ENCODE assay signal across 1 fruit fly cellular context in the genomic region with DNA sequence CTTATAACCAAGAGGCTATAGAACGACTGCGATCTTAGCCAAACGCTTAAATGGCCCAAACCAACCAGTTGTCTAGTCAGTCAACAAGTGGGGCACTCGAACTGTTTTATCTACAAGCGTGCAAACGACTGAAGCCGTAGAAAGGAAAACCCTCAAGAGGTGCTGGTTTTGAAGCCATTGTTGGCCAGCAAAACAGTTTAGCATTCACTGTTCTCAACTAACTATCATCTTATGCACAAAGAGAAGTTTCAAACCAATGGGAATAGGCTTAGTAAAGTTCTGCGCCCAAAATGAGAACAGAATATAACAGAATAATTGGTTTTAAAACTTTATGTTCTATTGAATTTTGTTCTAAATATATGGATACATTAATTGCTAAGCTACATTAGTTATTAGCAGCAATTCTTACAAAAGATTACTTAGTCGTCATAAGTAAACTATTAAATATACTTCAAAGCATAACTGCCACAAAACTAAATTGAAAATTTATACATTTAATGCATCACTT.
TF ChIP-seq lines count a peak whose summit lies in the region.

TSS of gene CG31798 (plus strand) at position 458 of the 508 bp plus-strand sequence.

TF ChIP-seq in whole organism, embryonic, 481 proteins besides CTCF, POLR2A, EP300 and RAD21 (continued from another document):
- TF ChIP-seq CG10979 (tag; optimal IDR thresholded peaks at IDR 0.05; lab: Kevin White, UChicago) (no peak), cwo (GFP tag; optimal IDR thresholded peaks at IDR 0.05; lab: Kevin White, UChicago) (no peak), toy (GFP tag; IDR thresholded peaks at IDR 0.05; lab: Robert Waterston, UW) (no peak), CG14667 (GFP tag; IDR thresholded peaks at IDR 0.05; lab: Robert Waterston, UW) (no peak), CG3281 (GFP tag; optimal IDR thresholded peaks at IDR 0.05; lab: Kevin White, UChicago) (no peak), tna (GFP tag; IDR thresholded peaks at IDR 0.05; lab: Robert Waterston, UW; ENCODE audit: partially characterized antibody) (no peak), Elba2 (GFP tag; optimal IDR thresholded peaks at IDR 0.05; lab: Kevin White, UChicago) (no peak), NK7.1 (GFP tag; optimal IDR thresholded peaks at IDR 0.05; lab: Kevin White, UChicago) (no peak), CrebB (tag; optimal IDR thresholded peaks at IDR 0.05; lab: Kevin White, UChicago) (no peak), grau (tag; optimal IDR thresholded peaks at IDR 0.05; lab: Kevin White, UChicago) (no peak), Oli (tag; optimal IDR thresholded peaks at IDR 0.05; lab: Kevin White, UChicago) (no peak), Hmr (GFP tag; optimal IDR thresholded peaks at IDR 0.05; lab: Kevin White, UChicago) (peak; percentile 6), HmgD (GFP tag; optimal IDR thresholded peaks at IDR 0.05; lab: Kevin White, UChicago) (peak; percentile 47), HLH54F (GFP tag; optimal IDR thresholded peaks at IDR 0.05; lab: Kevin White, UChicago) (no peak), CG2202 (tag; optimal IDR thresholded peaks at IDR 0.05; lab: Kevin White, UChicago) (no peak), CG9817 (tag; optimal IDR thresholded peaks at IDR 0.05; lab: Kevin White, UChicago) (peak; percentile 6), CG30403 (GFP tag; optimal IDR thresholded peaks at IDR 0.05; lab: Kevin White, UChicago) (no peak), CG7786 (GFP tag; optimal IDR thresholded peaks at IDR 0.05; lab: Kevin White, UChicago) (no peak), CG5180 (GFP tag; optimal IDR thresholded peaks at IDR 0.05; lab: Kevin White, UChicago) (peak; percentile 26), Dek (tag; optimal IDR thresholded peaks at IDR 0.05; lab: Kevin White, UChicago) (peak; percentile 7), pum (GFP tag; optimal IDR thresholded peaks at IDR 0.05; lab: Kevin White, UChicago) (no peak), Dref (GFP tag; IDR thresholded peaks at IDR 0.05; lab: Robert Waterston, UW) (0 out of 2 replicates have a peak, but pooled peaks have one; percentile 9), CG32772 (GFP tag; IDR thresholded peaks at IDR 0.05; lab: Robert Waterston, UW) (no peak), Spps (tag; optimal IDR thresholded peaks at IDR 0.05; lab: Kevin White, UChicago) (no peak), stwl (tag; optimal IDR thresholded peaks at IDR 0.05; lab: Kevin White, UChicago) (peak; percentile 64), knrl (GFP tag; IDR thresholded peaks at IDR 0.05; lab: Robert Waterston, UW; ENCODE audit: partially characterized antibody) (peak; percentile 52; the same call in 2 of the 3 replicates), sob (GFP tag; IDR thresholded peaks at IDR 0.05; lab: Robert Waterston, UW) (peak; percentile 39; the same call in 1 of the 2 replicates), CG12071 (GFP tag; optimal IDR thresholded peaks at IDR 0.05; lab: Kevin White, UChicago) (no peak), nerfin-1 (tag; optimal IDR thresholded peaks at IDR 0.05; lab: Kevin White, UChicago) (no peak), bcd (GFP tag; optimal IDR thresholded peaks at IDR 0.05; lab: Kevin White, UChicago) (no peak), CG10267 (tag; optimal IDR thresholded peaks at IDR 0.05; lab: Kevin White, UChicago) (no peak), CG10959 (GFP tag; IDR thresholded peaks at IDR 0.05; lab: Robert Waterston, UW) (no peak), vfl (GFP tag; optimal IDR thresholded peaks at IDR 0.05; lab: Kevin White, UChicago) (no peak), Med (GFP tag; lab: Kevin White, UChicago) (peak; percentile 44), Nf-YA (GFP tag; IDR thresholded peaks at IDR 0.05; lab: Robert Waterston, UW) (no peak), CG42726 (GFP tag; IDR thresholded peaks at IDR 0.05; lab: Robert Waterston, UW; ENCODE audit: partially characterized antibody) (peak; percentile 56), gce (GFP tag; IDR thresholded peaks at IDR 0.05; lab: Robert Waterston, UW) (no peak), gem (tag; optimal IDR thresholded peaks at IDR 0.05; lab: Kevin White, UChicago) (no peak), CG6272 (GFP tag; IDR thresholded peaks at IDR 0.05; lab: Robert Waterston, UW) (no peak), trh (GFP tag; optimal IDR thresholded peaks at IDR 0.05; lab: Kevin White, UChicago) (no peak), pros (GFP tag; optimal IDR thresholded peaks at IDR 0.05; lab: Kevin White, UChicago) (no peak), Side (GFP tag; optimal IDR thresholded peaks at IDR 0.05; lab: Kevin White, UChicago) (no peak), NC2β (GFP tag; optimal IDR thresholded peaks at IDR 0.05; lab: Kevin White, UChicago) (no peak), pita (GFP tag; optimal IDR thresholded peaks at IDR 0.05; lab: Kevin White, UChicago) (peak; percentile 84), CG4730 (GFP tag; IDR thresholded peaks at IDR 0.05; lab: Robert Waterston, UW) (no peak), CG34422 (GFP tag; IDR thresholded peaks at IDR 0.05; lab: Robert Waterston, UW) (no peak), CG17802 (tag; optimal IDR thresholded peaks at IDR 0.05; lab: Kevin White, UChicago) (no peak), CG9932 (GFP tag; IDR thresholded peaks at IDR 0.05; lab: Robert Waterston, UW) (0 out of 2 replicates have a peak, but pooled peaks have one; percentile 9), CG12769 (tag; optimal IDR thresholded peaks at IDR 0.05; lab: Kevin White, UChicago) (peak; percentile 16), CG4820 (GFP tag; optimal IDR thresholded peaks at IDR 0.05; lab: Kevin White, UChicago) (no peak), onecut (GFP tag; IDR thresholded peaks at IDR 0.05; lab: Robert Waterston, UW) (no peak), CG10321 (GFP tag; IDR thresholded peaks at IDR 0.05; lab: Robert Waterston, UW) (no peak), CG6689 (GFP tag; IDR thresholded peaks at IDR 0.05; lab: Robert Waterston, UW) (no peak), CG1792 (GFP tag; optimal IDR thresholded peaks at IDR 0.05; lab: Kevin White, UChicago) (no peak), Adf1 (GFP tag; IDR thresholded peaks at IDR 0.05; lab: Robert Waterston, UW) (no peak), CG11695 (GFP tag; IDR thresholded peaks at IDR 0.05; lab: Robert Waterston, UW) (no peak), CG7963 (GFP tag; IDR thresholded peaks at IDR 0.05; lab: Robert Waterston, UW; ENCODE audit: partially characterized antibody) (peak; percentile 11; the same call in 1 of the 3 replicates), ftz-f1 (GFP tag; optimal IDR thresholded peaks at IDR 0.05; lab: Kevin White, UChicago) (no peak), Optix (GFP tag; IDR thresholded peaks at IDR 0.05; lab: Robert Waterston, UW) (no peak), CG2199 (GFP tag; IDR thresholded peaks at IDR 0.05; lab: Robert Waterston, UW) (peak; percentile 87; the same call in 2 of the 3 replicates), cato (GFP tag; optimal IDR thresholded peaks at IDR 0.05; lab: Kevin White, UChicago; ENCODE audit: borderline replicate concordance) (no peak), Awh (GFP tag; IDR thresholded peaks at IDR 0.05; lab: Robert Waterston, UW) (no peak), ac (GFP tag; optimal IDR thresholded peaks at IDR 0.05; lab: Kevin White, UChicago) (no peak), CG32767 (GFP tag; IDR thresholded peaks at IDR 0.05; lab: Robert Waterston, UW) (no peak), ro (GFP tag; IDR thresholded peaks at IDR 0.05; lab: Robert Waterston, UW) (no peak), bbx (GFP tag; IDR thresholded peaks at IDR 0.05; lab: Robert Waterston, UW; ENCODE audit: partially characterized antibody) (0 out of 2 replicates have a peak, but pooled peaks have one; percentile 11), CG13296 (GFP tag; optimal IDR thresholded peaks at IDR 0.05; lab: Kevin White, UChicago) (no peak), CG1647 (GFP tag; optimal IDR thresholded peaks at IDR 0.05; lab: Kevin White, UChicago) (no peak), grn (GFP tag; optimal IDR thresholded peaks at IDR 0.05; lab: Kevin White, UChicago) (no peak), HmgZ (tag; optimal IDR thresholded peaks at IDR 0.05; lab: Kevin White, UChicago) (peak; percentile 16), sens (GFP tag; lab: Kevin White, UChicago) (peak; percentile 35), bab2 (GFP tag; optimal IDR thresholded peaks at IDR 0.05; lab: Kevin White, UChicago) (no peak), Hand (GFP tag; optimal IDR thresholded peaks at IDR 0.05; lab: Kevin White, UChicago) (no peak), CG9437 (GFP tag; optimal IDR thresholded peaks at IDR 0.05; lab: Kevin White, UChicago) (no peak), CG10147 (GFP tag; optimal IDR thresholded peaks at IDR 0.05; lab: Kevin White, UChicago) (no peak), CG11696 (GFP tag; IDR thresholded peaks at IDR 0.05; lab: Robert Waterston, UW) (no peak), Dad (GFP tag; optimal IDR thresholded peaks at IDR 0.05; lab: Kevin White, UChicago) (no peak), CG3726 (GFP tag; IDR thresholded peaks at IDR 0.05; lab: Robert Waterston, UW) (no peak), CG34224 (GFP tag; IDR thresholded peaks at IDR 0.05; lab: Robert Waterston, UW; ENCODE audit: partially characterized antibody) (no peak), CG11456 (GFP tag; IDR thresholded peaks at IDR 0.05; lab: Robert Waterston, UW) (no peak), ap (GFP tag; IDR thresholded peaks at IDR 0.05; lab: Robert Waterston, UW) (no peak), rib (GFP tag; IDR thresholded peaks at IDR 0.05; lab: Robert Waterston, UW) (no peak), Atf6 (GFP tag; IDR thresholded peaks at IDR 0.05; lab: Robert Waterston, UW) (no peak), seq (GFP tag; IDR thresholded peaks at IDR 0.05; lab: Robert Waterston, UW) (no peak), CG15601 (tag; optimal IDR thresholded peaks at IDR 0.05; lab: Kevin White, UChicago) (no peak), amos (GFP tag; IDR thresholded peaks at IDR 0.05; lab: Robert Waterston, UW; ENCODE audit: partially characterized antibody) (no peak; the same call in 1 of the 2 replicates), CkIIα-i1 (GFP tag; IDR thresholded peaks at IDR 0.05; lab: Robert Waterston, UW) (no peak), Nf-YB (GFP tag; optimal IDR thresholded peaks at IDR 0.05; lab: Kevin White, UChicago) (no peak), Bgb (GFP tag; IDR thresholded peaks at IDR 0.05; lab: Robert Waterston, UW; ENCODE audit: partially characterized antibody) (0 out of 2 replicates have a peak, but pooled peaks have one; percentile 35), bigmax (GFP tag; optimal IDR thresholded peaks at IDR 0.05; lab: Kevin White, UChicago) (no peak), CoRest (tag; optimal IDR thresholded peaks at IDR 0.05; lab: Kevin White, UChicago) (no peak), Pdp1 (GFP tag; optimal IDR thresholded peaks at IDR 0.05; lab: Kevin White, UChicago) (no peak), CG17912 (GFP tag; optimal IDR thresholded peaks at IDR 0.05; lab: Kevin White, UChicago) (no peak), caup (GFP tag; optimal IDR thresholded peaks at IDR 0.05; lab: Kevin White, UChicago; ENCODE audit: severe bottlenecking) (no peak), CG1529 (GFP tag; optimal IDR thresholded peaks at IDR 0.05; lab: Kevin White, UChicago) (no peak), Sox102F (GFP tag; optimal IDR thresholded peaks at IDR 0.05; lab: Kevin White, UChicago) (no peak), GATAe (GFP tag; conservative IDR thresholded peaks at IDR 0.05; lab: Robert Waterston, UW) (no peak), nom (GFP tag; optimal IDR thresholded peaks at IDR 0.05; lab: Kevin White, UChicago) (no peak), crp (GFP tag; optimal IDR thresholded peaks at IDR 0.05; lab: Kevin White, UChicago) (no peak), schlank (tag; optimal IDR thresholded peaks at IDR 0.05; lab: Kevin White, UChicago) (no peak), CG15479 (GFP tag; optimal IDR thresholded peaks at IDR 0.05; lab: Kevin White, UChicago) (no peak), Ets65A (GFP tag; lab: Kevin White, UChicago) (peak; percentile 5), B-H1 (GFP tag; IDR thresholded peaks at IDR 0.05; lab: Robert Waterston, UW) (no peak), Hr78 (GFP tag; optimal IDR thresholded peaks at IDR 0.05; lab: Kevin White, UChicago) (no peak), fd96Cb (tag; optimal IDR thresholded peaks at IDR 0.05; lab: Kevin White, UChicago) (no peak), CG8478 (optimal IDR thresholded peaks at IDR 0.05; lab: Kevin White, UChicago) (no peak), odd (GFP tag; optimal IDR thresholded peaks at IDR 0.05; lab: Kevin White, UChicago) (no peak), CG33557 (GFP tag; optimal IDR thresholded peaks at IDR 0.05; lab: Kevin White, UChicago) (no peak), vvl (GFP tag; IDR thresholded peaks at IDR 0.05; lab: Robert Waterston, UW) (no peak), Hsf (GFP tag; optimal IDR thresholded peaks at IDR 0.05; lab: Kevin White, UChicago) (no peak), pnt (GFP tag; optimal IDR thresholded peaks at IDR 0.05; lab: Kevin White, UChicago) (no peak), Six4 (GFP tag; optimal IDR thresholded peaks at IDR 0.05; lab: Kevin White, UChicago) (no peak), ranshi (GFP tag; IDR thresholded peaks at IDR 0.05; lab: Robert Waterston, UW) (no peak), CG8359 (GFP tag; optimal IDR thresholded peaks at IDR 0.05; lab: Kevin White, UChicago; ENCODE audit: borderline replicate concordance) (no peak), pzg (GFP tag; optimal IDR thresholded peaks at IDR 0.05; lab: Kevin White, UChicago) (peak; percentile 14), CG13894 (tag; optimal IDR thresholded peaks at IDR 0.05; lab: Kevin White, UChicago) (peak; percentile 34), Hr39 (optimal IDR thresholded peaks at IDR 0.05; lab: Kevin White, UChicago) (no peak), Scr (GFP tag; IDR thresholded peaks at IDR 0.05; lab: Robert Waterston, UW; ENCODE audit: partially characterized antibody) (no peak), CG6654 (GFP tag; optimal IDR thresholded peaks at IDR 0.05; lab: Kevin White, UChicago) (peak; percentile 99), dm (GFP tag; optimal IDR thresholded peaks at IDR 0.05; lab: Kevin White, UChicago) (no peak), CG12236 (GFP tag; optimal IDR thresholded peaks at IDR 0.05; lab: Kevin White, UChicago) (no peak), gfzf (GFP tag; optimal IDR thresholded peaks at IDR 0.05; lab: Kevin White, UChicago) (no peak), az2 (GFP tag; optimal IDR thresholded peaks at IDR 0.05; lab: Kevin White, UChicago) (no peak), ATbp (GFP tag; optimal IDR thresholded peaks at IDR 0.05; lab: Kevin White, UChicago) (no peak), CG1024 (GFP tag; IDR thresholded peaks at IDR 0.05; lab: Robert Waterston, UW) (no peak), hth (optimal IDR thresholded peaks at IDR 0.05; lab: Kevin White, UChicago) (no peak), cad (GFP tag; optimal IDR thresholded peaks at IDR 0.05; lab: Kevin White, UChicago) (peak; percentile 86), unc-4 (GFP tag; IDR thresholded peaks at IDR 0.05; lab: Robert Waterston, UW; ENCODE audit: partially characterized antibody) (no peak), CG31441 (GFP tag; IDR thresholded peaks at IDR 0.05; lab: Robert Waterston, UW) (no peak), Taf1 (GFP tag; IDR thresholded peaks at IDR 0.05; lab: Robert Waterston, UW) (no peak)
